Fruit fly (Drosophila melanogaster) whole organism, wandering third instar larva: ENCODE results near the gene Fbp1.

Experiments
- CG32264 ChIP-seq: fragments of 200-800 bp; sonication (Bioruptor generic); optimal IDR thresholded peaks from 2 replicates; lab custom pipeline; 2016; ENCODE audit warnings: missing biosample characterization, missing genetic modification characterization
- CG9705 ChIP-seq: fragments of 200-800 bp; sonication (Bioruptor generic); optimal IDR thresholded peaks from 2 replicates; lab custom pipeline; 2018; ENCODE audit warnings: missing biosample characterization, mild to moderate bottlenecking, missing genetic modification characterization
- Dif ChIP-seq: fragments of 200-275, 200-300 bp; sonication (Bioruptor generic); optimal IDR thresholded peaks from 2 replicates; lab custom pipeline; 2018; ENCODE audit warnings: missing biosample characterization, missing genetic modification characterization; ENCODE audit not compliant: partially characterized antibody
- GATAd ChIP-seq: sonication (Bioruptor generic); optimal IDR thresholded peaks from 2 replicates; lab custom pipeline; 2016; ENCODE audit warnings: missing biosample characterization, missing genetic modification characterization
- HLH106 ChIP-seq: fragments of 200-800 bp; optimal IDR thresholded peaks from 3 replicates; lab custom pipeline; 2019; ENCODE audit warnings: missing biosample characterization, mild to moderate bottlenecking, missing genetic modification characterization, moderate library complexity
- Hnf4 ChIP-seq: fragments of 200-800 bp; sonication (Bioruptor generic); optimal IDR thresholded peaks from 2 replicates; lab custom pipeline; 2016; ENCODE audit warnings: missing biosample characterization, mild to moderate bottlenecking, missing genetic modification characterization
- Hr78 ChIP-seq: fragments of >200 bp; optimal IDR thresholded peaks from 2 replicates; lab custom pipeline; 2017; ENCODE audit warnings: missing biosample characterization, missing genetic modification characterization
- Hr83 ChIP-seq: fragments of 200-300 bp; sonication (Bioruptor generic); optimal IDR thresholded peaks from 2 replicates; lab custom pipeline; 2016; ENCODE audit warnings: missing biosample characterization, mild to moderate bottlenecking, missing genetic modification characterization, moderate library complexity; ENCODE audit not compliant: poor library complexity, severe bottlenecking
- Mio ChIP-seq: sonication (Bioruptor generic); optimal IDR thresholded peaks from 2 replicates; lab custom pipeline; 2016; ENCODE audit warnings: missing biosample characterization, missing genetic modification characterization
- Myc ChIP-seq: fragments of >200 bp; optimal IDR thresholded peaks from 2 replicates; lab custom pipeline; 2017
- N ChIP-seq: fragments of >200 bp; optimal IDR thresholded peaks from 2 replicates; lab custom pipeline; 2018; ENCODE audit warnings: missing biosample characterization, missing external identifiers, missing genetic modification characterization
- OdsH ChIP-seq: fragments of 200-800 bp; sonication (Bioruptor generic); optimal IDR thresholded peaks from 2 replicates; lab custom pipeline; 2016; ENCODE audit warnings: missing biosample characterization, mild to moderate bottlenecking, missing genetic modification characterization
- Rel ChIP-seq, 2 experiments: fragments of 200-800 bp; sonication (Bioruptor generic) in 1 of 2; optimal IDR thresholded peaks; 2 replicates in 1 of 2; 3 replicates in 1 of 2; lab custom pipeline; 2016 to 2019; ENCODE audit warnings: mild to moderate bottlenecking in 2 of 2, missing biosample characterization in 2 of 2, missing genetic modification characterization in 2 of 2, moderate library complexity in 1 of 2
- Sp1 ChIP-seq: fragments of 200-800 bp; sonication (Bioruptor generic); optimal IDR thresholded peaks from 3 replicates; lab custom pipeline; 2019; ENCODE audit warnings: missing biosample characterization, mild to moderate bottlenecking, missing genetic modification characterization, moderate library complexity
- Vsx2 ChIP-seq: fragments of 200-300, 225-300 bp; sonication (Bioruptor generic); optimal IDR thresholded peaks from 2 replicates; lab custom pipeline; 2018; ENCODE audit warnings: missing biosample characterization, missing genetic modification characterization; ENCODE audit not compliant: partially characterized antibody
- br ChIP-seq: fragments of 200-800 bp; sonication (Bioruptor generic); optimal IDR thresholded peaks from 2 replicates; lab custom pipeline; 2016; ENCODE audit warnings: missing biosample characterization, missing genetic modification characterization
- brk ChIP-seq: fragments of 200-800 bp; sonication (Bioruptor generic); optimal IDR thresholded peaks from 2 replicates; lab custom pipeline; 2016; ENCODE audit warnings: missing biosample characterization, mild to moderate bottlenecking, missing genetic modification characterization
- dsf ChIP-seq: sonication (Bioruptor generic); optimal IDR thresholded peaks from 2 replicates; lab custom pipeline; 2016; ENCODE audit warnings: missing biosample characterization, missing genetic modification characterization, borderline replicate concordance
- foxo ChIP-seq, 2 experiments: fragments of 200-800 bp; sonication (Bioruptor generic); optimal IDR thresholded peaks; 2 replicates in 1 of 2; 3 replicates in 1 of 2; lab custom pipeline; 2016 to 2017; ENCODE audit warnings: missing biosample characterization in 2 of 2, missing genetic modification characterization in 2 of 2
- fru ChIP-seq: fragments of 200-800 bp; sonication (Bioruptor generic); optimal IDR thresholded peaks from 3 replicates; lab custom pipeline; 2016; ENCODE audit warnings: missing biosample characterization, mild to moderate bottlenecking, missing genetic modification characterization
- h ChIP-seq: fragments of 200-800 bp; sonication (Bioruptor generic); optimal IDR thresholded peaks from 3 replicates; lab custom pipeline; 2016; ENCODE audit warnings: missing biosample characterization, mild to moderate bottlenecking, missing genetic modification characterization
- jim ChIP-seq: fragments of 175-275, 200-325 bp; sonication (Bioruptor generic); optimal IDR thresholded peaks from 2 replicates; lab custom pipeline; 2016; ENCODE audit warnings: missing biosample characterization, mild to moderate bottlenecking, missing genetic modification characterization
- lola ChIP-seq: fragments of >200 bp; optimal IDR thresholded peaks from 2 replicates; lab custom pipeline; 2017; ENCODE audit warnings: missing biosample characterization, missing genetic modification characterization
- pan ChIP-seq: fragments of >200 bp; optimal IDR thresholded peaks from 2 replicates; lab custom pipeline; 2017
- psq ChIP-seq: fragments of 200-800 bp; sonication (Bioruptor generic); optimal IDR thresholded peaks from 3 replicates; lab custom pipeline; 2017; ENCODE audit warnings: missing biosample characterization, mild to moderate bottlenecking, missing genetic modification characterization, moderate library complexity
- rgr ChIP-seq: fragments of 200-800 bp; sonication (Bioruptor generic); optimal IDR thresholded peaks from 3 replicates; lab custom pipeline; 2016; ENCODE audit warnings: missing biosample characterization, mild to moderate bottlenecking, missing genetic modification characterization
- usp ChIP-seq: fragments of >200 bp; optimal IDR thresholded peaks from 2 replicates; lab custom pipeline; 2017; ENCODE audit warnings: missing biosample characterization, missing genetic modification characterization
- woc ChIP-seq: sonication (Bioruptor generic); optimal IDR thresholded peaks from 2 replicates; lab custom pipeline; 2016; ENCODE audit warnings: missing biosample characterization, mild to moderate bottlenecking, missing genetic modification characterization

Fbp1 gene

dm6 chr3L:14097941-14098545, at the start of gene Fbp1:
Gene Fbp1 (minus strand): TSS chr3L:14098053.
- TF ChIP-seq Mio (GFP tag; lab: Kevin White, UChicago) (no peak), Rel (GFP tag; optimal IDR thresholded peaks at IDR 0.05; lab: Kevin White, UChicago) (no peak), Rel (tag; optimal IDR thresholded peaks at IDR 0.05; lab: Kevin White, UChicago) (peak; percentile 58), Hnf4 (GFP tag; lab: Kevin White, UChicago) (peak; percentile 43), Myc (lab: Kevin White, UChicago) (no peak), brk (GFP tag; lab: Kevin White, UChicago) (no peak), lola (GFP tag; lab: Kevin White, UChicago) (no peak)

- TF ChIP-seq foxo (GFP tag; optimal IDR thresholded peaks at IDR 0.05; lab: Kevin White, UChicago) (peak in 1 of 2 experiments; percentile 29), HLH106 (peak; percentile 19), br (GFP tag; lab: Kevin White, UChicago) (no peak), h (GFP tag; lab: Kevin White, UChicago) (peak; percentile 53), brk (GFP tag; lab: Kevin White, UChicago) (no peak), fru (peak; percentile 35), woc (GFP tag; lab: Kevin White, UChicago) (peak; percentile 7)
These were observed 48.5 kb upstream of the Fbp1 start for dm6 chr3L:14146386-14146785.

DNA sequence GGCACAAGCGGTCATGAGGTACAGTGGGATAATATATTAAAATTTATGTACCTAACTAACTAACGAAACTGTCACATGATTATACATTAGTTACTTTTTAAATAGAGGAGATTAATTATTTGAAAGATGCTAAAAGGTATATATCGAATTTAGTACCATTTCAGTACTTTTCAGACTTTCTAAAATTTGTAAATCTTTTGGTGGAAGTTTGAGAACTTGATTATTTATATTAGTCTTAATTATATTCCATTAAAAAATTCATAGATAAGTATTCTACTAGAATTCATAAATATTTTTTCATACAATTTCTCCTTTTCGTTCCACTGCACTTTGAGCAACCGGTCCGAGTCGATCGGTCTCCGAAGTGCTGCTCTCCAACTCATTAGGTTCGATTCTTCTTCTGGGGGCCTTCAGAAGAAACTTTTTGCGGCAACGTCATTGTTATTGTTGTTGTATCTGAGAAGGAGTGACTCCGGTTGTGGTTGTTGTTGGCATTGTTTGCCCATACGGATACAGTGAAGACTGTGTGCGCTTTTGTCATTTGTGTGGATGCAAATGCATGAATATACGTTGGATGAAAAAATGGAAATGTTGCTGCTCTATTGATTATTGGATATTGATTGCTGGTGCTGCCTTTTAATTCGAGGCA, 47.9 kb upstream of the Fbp1 start:
- TF ChIP-seq Sp1 (peak; percentile 16), Hr78 (GFP tag; lab: Kevin White, UChicago) (no peak), foxo (GFP tag; optimal IDR thresholded peaks at IDR 0.05; lab: Kevin White, UChicago) (peak in 1 of 2 experiments; percentile 25), N (GFP tag; lab: Kevin White, UChicago) (no peak), psq (GFP tag; lab: Kevin White, UChicago) (peak; percentile 21), fru (peak; percentile 1), rgr (GFP tag; lab: Kevin White, UChicago) (no peak), HLH106 (peak; percentile 28), OdsH (peak; percentile 32)

- no peak for TF ChIP-seq GATAd (GFP tag; lab: Kevin White, UChicago)
- no peak for TF ChIP-seq dsf (GFP tag; lab: Kevin White, UChicago)
- no peak for TF ChIP-seq Hr83 (GFP tag; lab: Kevin White, UChicago)
- no peak for TF ChIP-seq rgr (GFP tag; lab: Kevin White, UChicago)
- TF ChIP-seq usp (GFP tag; lab: Kevin White, UChicago): no peak
- TF ChIP-seq Hr78 (GFP tag; lab: Kevin White, UChicago): no peak
- no peak for TF ChIP-seq CG32264 (GFP tag; lab: Kevin White, UChicago)
These were observed 37.6 kb upstream of the Fbp1 start for dm6 chr3L:14135496-14135895.

dm6 chr3L:14132848-14133392, 35.1 kb upstream of the Fbp1 start:
- no peak for TF ChIP-seq Vsx2 (GFP tag; lab: Kevin White, UChicago)
- TF ChIP-seq CG9705 (GFP tag; lab: Kevin White, UChicago): no peak
- TF ChIP-seq Rel (GFP tag; optimal IDR thresholded peaks at IDR 0.05; lab: Kevin White, UChicago): no peak
- TF ChIP-seq Rel (tag; optimal IDR thresholded peaks at IDR 0.05; lab: Kevin White, UChicago): no peak
- no peak for TF ChIP-seq Dif (GFP tag; lab: Kevin White, UChicago)
- TF ChIP-seq jim (GFP tag; lab: Kevin White, UChicago): no peak
- no peak for TF ChIP-seq HLH106
- TF ChIP-seq fru: no peak
- no peak for TF ChIP-seq Hnf4 (GFP tag; lab: Kevin White, UChicago)
- TF ChIP-seq pan (lab: Kevin White, UChicago): no peak
